Worm (Caenorhabditis elegans) whole organism, late embryonic: ENCODE data around the gene C33H5.2.

ENCODE experiments used
- ama-1 ChIP-seq: fragments of 150-350 bp; optimal IDR thresholded peaks from 2 replicates; lab custom pipeline; 2014
- ceh-9 ChIP-seq: sonication (generic microtip); optimal IDR thresholded peaks from 2 replicates; lab custom pipeline; 2016; ENCODE audit warnings: mild to moderate bottlenecking, missing genetic modification characterization, inconsistent platforms, missing compliant biosample characterization
- dve-1 ChIP-seq: sonication (generic microtip); optimal IDR thresholded peaks from 2 replicates; lab custom pipeline; 2017; ENCODE audit warnings: antibody characterized with exemption, mild to moderate bottlenecking, missing genetic modification characterization, missing compliant biosample characterization
- elt-4 ChIP-seq: sonication (generic microtip); optimal IDR thresholded peaks from 2 replicates; lab custom pipeline; 2016; ENCODE audit warnings: missing genetic modification characterization, missing compliant biosample characterization
- lin-11 ChIP-seq: fragments of 200-800 bp; sonication (Bioruptor generic); optimal IDR thresholded peaks from 2 replicates; lab custom pipeline; 2018; ENCODE audit warnings: mild to moderate bottlenecking, missing genetic modification characterization, missing compliant biosample characterization
- nfya-1 ChIP-seq: sonication (generic microtip); optimal IDR thresholded peaks from 2 replicates; lab custom pipeline; 2017; ENCODE audit warnings: missing genetic modification characterization, mild to moderate bottlenecking, missing compliant biosample characterization, antibody characterized with exemption, moderate library complexity
- pha-4 ChIP-seq: fragments of 150-350 bp; optimal IDR thresholded peaks from 2 replicates; lab custom pipeline; 2018; ENCODE audit warnings: missing biosample characterization, missing genetic modification reagents, missing genetic modification characterization
- unc-86 ChIP-seq: sonication (generic microtip); optimal IDR thresholded peaks from 2 replicates; lab custom pipeline; 2016; ENCODE audit warnings: missing genetic modification characterization, missing compliant biosample characterization
- zip-5 ChIP-seq: sonication (generic microtip); optimal IDR thresholded peaks from 2 replicates; lab custom pipeline; 2016; ENCODE audit warnings: missing genetic modification characterization, missing compliant biosample characterization

DNA sequence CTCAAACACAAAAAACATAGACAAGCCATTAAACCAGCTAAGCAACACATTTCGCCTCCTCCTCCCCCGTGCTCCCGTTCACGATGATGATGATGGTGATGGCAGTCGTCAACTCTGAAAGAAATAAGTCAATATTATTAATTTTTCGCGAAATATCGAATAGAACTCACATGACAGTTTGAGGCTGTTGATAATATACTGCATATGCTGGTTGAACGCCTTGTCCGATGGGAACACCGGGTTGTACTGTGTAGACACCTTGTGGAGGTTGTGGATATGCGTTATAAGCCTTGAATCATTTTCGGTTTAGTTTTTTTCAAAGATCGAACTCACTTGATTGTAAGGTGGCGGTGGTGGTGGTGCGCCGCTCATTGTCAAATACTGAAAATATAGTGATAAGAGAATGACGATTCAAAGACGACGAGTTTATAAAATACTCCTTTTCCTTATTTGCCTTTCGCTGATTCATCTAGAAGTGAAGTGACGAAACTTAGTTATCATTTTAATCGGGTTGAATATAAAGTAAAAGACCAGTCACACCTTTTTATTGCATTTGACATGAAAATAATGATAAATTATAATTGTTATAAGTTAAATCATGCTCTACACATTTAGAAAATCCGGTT lies 12.9 kb upstream of the C33H5.2 start, which contains the start of gene C33H5.13:
- TF ChIP-seq dve-1 (no peak), pha-4 (tag; lab: Kevin White, UChicago) (no peak), lin-11 (tag; lab: Kevin White, UChicago) (no peak), ceh-9 (tag; lab: Kevin White, UChicago) (no peak), ama-1 (lab: Kevin White, UChicago) (no peak), zip-5 (tag; lab: Kevin White, UChicago) (no peak), nfya-1 (tag; lab: Kevin White, UChicago) (no peak), unc-86 (tag; lab: Kevin White, UChicago) (no peak), elt-4 (no peak)
